Worm (Caenorhabditis elegans) whole organism, L4 larva: Measurements from ENCODE around the gene Y62E10A.3.

Source experiments
- F10B5.3 ChIP-seq: sonication (generic microtip); optimal IDR thresholded peaks from 2 replicates; lab custom pipeline; 2016; ENCODE audit warnings: mild to moderate bottlenecking, missing genetic modification characterization, missing compliant biosample characterization
- F37D6.2 ChIP-seq: sonication (generic microtip); optimal IDR thresholded peaks from 2 replicates; lab custom pipeline; 2016; ENCODE audit warnings: mild to moderate bottlenecking, missing genetic modification characterization, missing compliant biosample characterization
- F44E2.7 ChIP-seq: fragments of 200-800 bp; sonication (Bioruptor generic); IDR thresholded peaks from 2 replicates; pipeline ENCODE4 v2.1.2; 2022; ENCODE audit warnings: missing genetic modification characterization, missing compliant biosample characterization
- F49E8.2 ChIP-seq: sonication (generic microtip); optimal IDR thresholded peaks from 2 replicates; lab custom pipeline; 2016; ENCODE audit warnings: missing compliant biosample characterization, mild to moderate bottlenecking, missing genetic modification characterization, borderline replicate concordance
- R02D3.7 ChIP-seq: fragments of 150-350 bp; sonication (generic microtip); optimal IDR thresholded peaks from 3 replicates; lab custom pipeline; 2014; ENCODE audit warnings: missing biosample characterization, missing genetic modification characterization
- T20F7.1 ChIP-seq: fragments of 200-800 bp; sonication (Bioruptor generic); optimal IDR thresholded peaks from 2 replicates; lab custom pipeline; 2018; ENCODE audit warnings: mild to moderate bottlenecking, missing genetic modification characterization, missing compliant biosample characterization
- aha-1 ChIP-seq: fragments of 150-350 bp; peaks from one replicate; lab custom pipeline; 2014; ENCODE audit warnings: missing biosample characterization, missing genetic modification characterization
- ama-1 ChIP-seq: fragments of 150-350 bp; optimal IDR thresholded peaks from 2 replicates; lab custom pipeline; 2014; ENCODE audit warnings: inconsistent platforms, mixed read lengths
- arid-1 ChIP-seq: fragments of 200-800 bp; sonication (Bioruptor generic); conservative IDR thresholded peaks from 2 replicates; pipeline ENCODE4 v1.3.6; 2022; ENCODE audit warnings: missing genetic modification reagents, missing genetic modification characterization, missing compliant biosample characterization
- attf-4 ChIP-seq: sonication (generic microtip); optimal IDR thresholded peaks from 3 replicates; lab custom pipeline; 2017; ENCODE audit warnings: missing biosample characterization, missing genetic modification characterization
- ceh-20 ChIP-seq: fragments of 200-800 bp; sonication (Bioruptor generic); IDR thresholded peaks from 2 replicates; pipeline ENCODE4 v1.3.6; 2022; ENCODE audit warnings: missing genetic modification reagents, missing genetic modification characterization, missing compliant biosample characterization
- ceh-32 ChIP-seq: sonication (generic microtip); optimal IDR thresholded peaks from 2 replicates; lab custom pipeline; 2016; ENCODE audit warnings: mild to moderate bottlenecking, missing genetic modification characterization, missing compliant biosample characterization; ENCODE audit not compliant: poor library complexity
- ceh-44 ChIP-seq: fragments of 200-800 bp; sonication (Bioruptor generic); IDR thresholded peaks from 2 replicates; pipeline ENCODE4 v1.3.6; 2022; ENCODE audit warnings: missing genetic modification reagents, missing genetic modification characterization, missing compliant biosample characterization
- ceh-82 ChIP-seq: sonication (generic microtip); optimal IDR thresholded peaks from 2 replicates; lab custom pipeline; 2017; ENCODE audit warnings: missing biosample characterization, missing genetic modification characterization
- ces-1 ChIP-seq: fragments of 150-350 bp; sonication (generic microtip); optimal IDR thresholded peaks from 4 replicates; lab custom pipeline; 2014; ENCODE audit warnings: missing biosample characterization, missing genetic modification reagents, missing genetic modification characterization
- daf-12 ChIP-seq: fragments of 150-350 bp; optimal IDR thresholded peaks from 2 replicates; lab custom pipeline; 2014; ENCODE audit warnings: missing biosample characterization, missing genetic modification reagents, missing genetic modification characterization
- daf-16 ChIP-seq, 3 experiments: sonication (generic microtip); optimal IDR thresholded peaks; 2 replicates each; lab custom pipeline; 2016 to 2017; ENCODE audit warnings: missing genetic modification characterization in 3 of 3, missing genetic modification reagents in 3 of 3, mild to moderate bottlenecking in 2 of 3, missing compliant biosample characterization in 2 of 3, missing biosample characterization in 1 of 3, moderate library complexity in 1 of 3
- daf-19 ChIP-seq: fragments of 200-800 bp; sonication (Bioruptor generic); conservative IDR thresholded peaks from 2 replicates; pipeline ENCODE4 v1.3.6; 2022; ENCODE audit warnings: missing genetic modification characterization, missing compliant biosample characterization
- daf-8 ChIP-seq: fragments of 200-800 bp; sonication (Bioruptor generic); IDR thresholded peaks from 2 replicates; pipeline ENCODE4 v1.3.6; 2022; ENCODE audit warnings: missing genetic modification characterization, missing compliant biosample characterization
- dpl-1 ChIP-seq: fragments of 150-350 bp; optimal IDR thresholded peaks from 2 replicates; lab custom pipeline; 2014; ENCODE audit warnings: missing biosample characterization, missing genetic modification reagents, missing genetic modification characterization
- dve-1 ChIP-seq: sonication (generic microtip); optimal IDR thresholded peaks from 2 replicates; lab custom pipeline; 2017; ENCODE audit warnings: antibody characterized with exemption, mild to moderate bottlenecking, missing genetic modification characterization, missing compliant biosample characterization; ENCODE audit not compliant: insufficient read depth
- egl-43 ChIP-seq: fragments of 200-800 bp; sonication (Bioruptor generic); IDR thresholded peaks from 2 replicates; pipeline ENCODE4 v1.3.6; 2022; ENCODE audit warnings: missing genetic modification reagents, missing genetic modification characterization, missing compliant biosample characterization
- fkh-10 ChIP-seq: fragments of 150-350 bp; optimal IDR thresholded peaks from 2 replicates; lab custom pipeline; 2014; ENCODE audit warnings: missing biosample characterization, missing genetic modification reagents, missing genetic modification characterization
- fos-1 ChIP-seq: fragments of 150-350 bp; optimal IDR thresholded peaks from 2 replicates; lab custom pipeline; 2014; ENCODE audit warnings: missing biosample characterization, missing genetic modification characterization
- gei-8 ChIP-seq: fragments of 200-800 bp; sonication (Bioruptor generic); optimal IDR thresholded peaks from 2 replicates; lab custom pipeline; 2018; ENCODE audit warnings: mild to moderate bottlenecking, missing genetic modification characterization, missing compliant biosample characterization
- lim-7 ChIP-seq: fragments of 200-800 bp; sonication (Bioruptor generic); IDR thresholded peaks from 2 replicates; pipeline ENCODE4 v1.3.6; 2022; ENCODE audit warnings: missing genetic modification characterization, missing compliant biosample characterization
- lin-1 ChIP-seq: fragments of 200-800 bp; sonication (Bioruptor generic); IDR thresholded peaks from 2 replicates; pipeline ENCODE4 v1.3.6; 2022; ENCODE audit warnings: missing genetic modification reagents, missing genetic modification characterization, missing compliant biosample characterization
- lin-39 ChIP-seq: fragments of 150-350 bp; optimal IDR thresholded peaks from 2 replicates; lab custom pipeline; 2014; ENCODE audit warnings: missing biosample characterization, missing genetic modification reagents, missing genetic modification characterization
- lir-3 ChIP-seq: sonication (generic microtip); optimal IDR thresholded peaks from 2 replicates; lab custom pipeline; 2016; ENCODE audit warnings: mild to moderate bottlenecking, missing genetic modification characterization, missing compliant biosample characterization
- lsy-2 ChIP-seq, 2 experiments: fragments of 150-350 bp in 1 of 2; sonication (generic microtip) in 1 of 2; optimal IDR thresholded peaks; 2 replicates each; lab custom pipeline; 2014 to 2017; ENCODE audit warnings: missing biosample characterization in 2 of 2, missing genetic modification characterization in 2 of 2
- madf-5 ChIP-seq, 2 experiments: fragments of 200-800 bp; sonication (Bioruptor generic); IDR thresholded peaks; 2 replicates each; pipeline ENCODE4 v1.3.6; 2022; ENCODE audit warnings: missing compliant biosample characterization in 2 of 2, missing genetic modification characterization in 2 of 2
- mdt-29 ChIP-seq: fragments of 200-800 bp; sonication (Bioruptor generic); IDR thresholded peaks from 2 replicates; pipeline ENCODE4 v1.3.6; 2022; ENCODE audit warnings: missing genetic modification reagents, missing genetic modification characterization, missing compliant biosample characterization
- mep-1 ChIP-seq: fragments of 150-350 bp; sonication (generic microtip); optimal IDR thresholded peaks from 3 replicates; lab custom pipeline; 2014; ENCODE audit warnings: missing biosample characterization, missing genetic modification characterization
- mxl-3 ChIP-seq: fragments of 200-800 bp; sonication (Bioruptor generic); optimal IDR thresholded peaks from 2 replicates; lab custom pipeline; 2018; ENCODE audit warnings: mild to moderate bottlenecking, missing genetic modification characterization, missing compliant biosample characterization
- nhr-237 ChIP-seq: sonication (generic microtip); optimal IDR thresholded peaks from 2 replicates; lab custom pipeline; 2017; ENCODE audit warnings: missing biosample characterization, missing genetic modification characterization
- nhr-41 ChIP-seq: fragments of 200-800 bp; sonication (Bioruptor generic); IDR thresholded peaks from 2 replicates; pipeline ENCODE4 v1.3.6; 2022; ENCODE audit warnings: missing genetic modification reagents, missing genetic modification characterization, missing compliant biosample characterization
- nhr-48 ChIP-seq: sonication (generic microtip); optimal IDR thresholded peaks from 2 replicates; lab custom pipeline; 2016; ENCODE audit warnings: mild to moderate bottlenecking, missing genetic modification characterization, missing compliant biosample characterization
- nhr-76 ChIP-seq: fragments of 150-350 bp; optimal IDR thresholded peaks from 2 replicates; lab custom pipeline; 2014; ENCODE audit warnings: missing biosample characterization, missing genetic modification characterization
- nhr-77 ChIP-seq: fragments of 150-350 bp; optimal IDR thresholded peaks from 2 replicates; lab custom pipeline; 2014; ENCODE audit warnings: missing biosample characterization, missing genetic modification characterization
- pha-4 ChIP-seq, 2 experiments: fragments of 150-350 bp in 1 of 2; fragments of 200-800 bp in 1 of 2; sonication (Bioruptor generic) in 1 of 2; IDR thresholded peaks in 1 of 2; optimal IDR thresholded peaks in 1 of 2; 2 replicates each; pipeline versions ENCODE4 v1.3.6 to Lab custom; 2014 to 2022; ENCODE audit warnings: missing genetic modification characterization in 2 of 2, missing genetic modification reagents in 2 of 2, missing biosample characterization in 1 of 2, missing compliant biosample characterization in 1 of 2
- saeg-2 ChIP-seq: fragments of 200-800 bp; sonication (Bioruptor generic); IDR thresholded peaks from 2 replicates; pipeline ENCODE4 v1.3.6; 2022; ENCODE audit warnings: missing genetic modification reagents, missing genetic modification characterization, missing compliant biosample characterization
- skn-1 ChIP-seq: fragments of 150-350 bp; optimal IDR thresholded peaks from 2 replicates; lab custom pipeline; 2014; ENCODE audit warnings: missing biosample characterization, missing genetic modification characterization
- snpc-1.2 ChIP-seq: fragments of 200-800 bp; sonication (Bioruptor generic); IDR thresholded peaks from 2 replicates; pipeline ENCODE4 v1.3.6; 2022; ENCODE audit warnings: missing genetic modification reagents, missing genetic modification characterization, missing compliant biosample characterization
- spr-1 ChIP-seq: sonication (generic microtip); optimal IDR thresholded peaks from 2 replicates; lab custom pipeline; 2016; ENCODE audit warnings: mild to moderate bottlenecking, missing genetic modification characterization, missing compliant biosample characterization
- spr-3 ChIP-seq: fragments of 200-800 bp; sonication (Bioruptor generic); optimal IDR thresholded peaks from 2 replicates; lab custom pipeline; 2018; ENCODE audit warnings: mild to moderate bottlenecking, missing genetic modification characterization, missing compliant biosample characterization
- unc-130 ChIP-seq: sonication (generic microtip); optimal IDR thresholded peaks from 2 replicates; lab custom pipeline; 2016; ENCODE audit warnings: missing genetic modification reagents, missing genetic modification characterization, missing compliant biosample characterization
- unc-39 ChIP-seq: sonication (generic microtip); optimal IDR thresholded peaks from 2 replicates; lab custom pipeline; 2017; ENCODE audit warnings: missing biosample characterization, missing genetic modification characterization
- vab-7 ChIP-seq: fragments of 200-800 bp; sonication (Bioruptor generic); IDR thresholded peaks from 2 replicates; pipeline ENCODE4 v1.3.6; 2022; ENCODE audit warnings: missing genetic modification reagents, missing genetic modification characterization, missing compliant biosample characterization
- zag-1 ChIP-seq: fragments of 150-350 bp; optimal IDR thresholded peaks from 2 replicates; lab custom pipeline; 2014; ENCODE audit warnings: missing biosample characterization, missing genetic modification characterization
- zfp-2 ChIP-seq: sonication (generic microtip); optimal IDR thresholded peaks from 2 replicates; lab custom pipeline; 2016; ENCODE audit warnings: mild to moderate bottlenecking, missing genetic modification characterization, missing compliant biosample characterization
- zip-2 ChIP-seq: fragments of 150-350 bp; optimal IDR thresholded peaks from 2 replicates; lab custom pipeline; 2014; ENCODE audit warnings: missing biosample characterization, missing genetic modification characterization

Y62E10A.3 gene

DNA sequence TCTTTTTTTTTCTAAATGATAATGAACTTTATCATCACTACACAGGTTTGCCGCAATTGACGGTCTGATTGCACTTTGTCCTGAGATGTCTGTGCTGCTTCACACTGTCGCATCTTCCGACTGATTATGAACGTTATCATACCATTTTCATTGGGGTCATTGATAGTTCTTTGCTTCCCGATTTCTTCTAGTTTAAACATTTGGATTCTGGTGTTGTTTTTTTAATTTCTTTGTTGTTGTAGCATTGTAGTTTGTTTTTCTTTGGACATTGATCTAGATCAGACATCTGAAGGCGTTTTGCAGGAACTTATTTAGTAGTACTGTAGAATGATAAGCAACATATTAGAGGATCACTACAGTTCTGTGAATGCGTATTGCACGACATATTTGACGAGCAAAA is 41.3 kb downstream of the Y62E10A.3 start (continued):
- TF ChIP-seq nhr-237 (tag; lab: Kevin White, UChicago), result no peak
- peak; percentile 22 for TF ChIP-seq mxl-3 (GFP tag; lab: Kevin White, UChicago)
- TF ChIP-seq pha-4 (GFP tag; IDR thresholded peaks at IDR 0.05; lab: Robert Waterston, UW), result 0 out of 2 replicates have a peak, but pooled peaks have one; percentile 45
- no peak for TF ChIP-seq pha-4 (tag; optimal IDR thresholded peaks at IDR 0.05; lab: Kevin White, UChicago)
- no peak for TF ChIP-seq unc-130 (GFP tag; lab: Kevin White, UChicago)
- no peak for TF ChIP-seq unc-39
- TF ChIP-seq R02D3.7 (tag; lab: Kevin White, UChicago), result no peak
- TF ChIP-seq nhr-77 (tag; lab: Kevin White, UChicago), result peak; percentile 95
- peak; percentile 43; the same call in 1 of the 2 replicates for TF ChIP-seq lin-1
- TF ChIP-seq daf-16 (GFP tag; optimal IDR thresholded peaks at IDR 0.05; lab: Kevin White, UChicago), result no peak
- TF ChIP-seq daf-16 (tag; optimal IDR thresholded peaks at IDR 0.05; lab: Kevin White, UChicago), result peak; percentile 94
- no peak for TF ChIP-seq ceh-82 (tag; lab: Kevin White, UChicago)
- peak; percentile 92 for TF ChIP-seq nhr-48
- TF ChIP-seq ceh-20 (GFP tag; lab: Robert Waterston, UW), result peak; percentile 43; the same call in 1 of the 2 replicates
- TF ChIP-seq skn-1 (tag; lab: Kevin White, UChicago), result no peak
- TF ChIP-seq F49E8.2 (tag; lab: Kevin White, UChicago), result no peak
- TF ChIP-seq fos-1, result no peak
- TF ChIP-seq fkh-10 (GFP tag; lab: Kevin White, UChicago), result no peak
- TF ChIP-seq spr-3 (GFP tag; lab: Kevin White, UChicago), result no peak
- 0 out of 2 replicates have a peak, but pooled peaks have one; percentile 14 for TF ChIP-seq nhr-41 (GFP tag; lab: Robert Waterston, UW)
- TF ChIP-seq mep-1 (tag; lab: Kevin White, UChicago), result peak; percentile 91
- TF ChIP-seq daf-8 (GFP tag; lab: Robert Waterston, UW), result no peak
- TF ChIP-seq arid-1 (GFP tag; lab: Robert Waterston, UW), result 0 out of 2 replicates have a peak, but pooled peaks have one; percentile 50
- TF ChIP-seq T20F7.1 (GFP tag; lab: Kevin White, UChicago), result peak; percentile 83
- no peak for TF ChIP-seq zag-1 (tag; lab: Kevin White, UChicago)
- TF ChIP-seq daf-19 (GFP tag; lab: Robert Waterston, UW), result no peak
- TF ChIP-seq lir-3, result no peak
- peak; percentile 65 to 71 for TF ChIP-seq lsy-2 (tag; optimal IDR thresholded peaks at IDR 0.05; lab: Kevin White, UChicago)
- TF ChIP-seq ama-1, result peak; percentile 34
- peak; percentile 54 for TF ChIP-seq nhr-76 (tag; lab: Kevin White, UChicago)
- peak; percentile 87 for TF ChIP-seq mdt-29 (GFP tag; lab: Robert Waterston, UW)
- TF ChIP-seq spr-1, result peak; percentile 1
- TF ChIP-seq ces-1 (GFP tag; lab: Kevin White, UChicago), result no peak
- TF ChIP-seq dve-1, result peak; percentile 98
- no peak for TF ChIP-seq F44E2.7 (GFP tag; lab: Robert Waterston, UW)
- TF ChIP-seq dpl-1, result no peak
- TF ChIP-seq saeg-2 (GFP tag; lab: Robert Waterston, UW), result no peak
- no peak for TF ChIP-seq ceh-44 (GFP tag; lab: Robert Waterston, UW)
- no peak for TF ChIP-seq zip-2 (tag; lab: Kevin White, UChicago)
- TF ChIP-seq egl-43, result no peak
- no peak for TF ChIP-seq vab-7 (GFP tag; lab: Robert Waterston, UW)
- no peak for TF ChIP-seq daf-12 (tag; lab: Kevin White, UChicago)
- no peak for TF ChIP-seq F10B5.3
- TF ChIP-seq attf-4 (tag; lab: Kevin White, UChicago), result no peak
- no peak for TF ChIP-seq zfp-2
- TF ChIP-seq snpc-1.2 (GFP tag; lab: Robert Waterston, UW), result no peak
- TF ChIP-seq madf-5 (GFP tag; IDR thresholded peaks at IDR 0.05; lab: Robert Waterston, UW), result 0 out of 4 replicates have a peak, but pooled peaks of 1 of the 2 experiments have one; percentile 67
- no peak for TF ChIP-seq lin-39 (tag; lab: Kevin White, UChicago)
- peak; percentile 55 for TF ChIP-seq gei-8 (GFP tag; lab: Kevin White, UChicago)
- TF ChIP-seq ceh-32 (tag; lab: Kevin White, UChicago), result no peak
- TF ChIP-seq aha-1, result peak; percentile 98
- TF ChIP-seq lim-7 (GFP tag; lab: Robert Waterston, UW), result no peak
- no peak for TF ChIP-seq F37D6.2 (tag; lab: Kevin White, UChicago)
